Worm (Caenorhabditis elegans): Measurements from ENCODE around the gene twk-32.
A peak's percentile ranks its signal among the peaks of the same experiment; 100 is the strongest.

twk-32 gene

DNA sequence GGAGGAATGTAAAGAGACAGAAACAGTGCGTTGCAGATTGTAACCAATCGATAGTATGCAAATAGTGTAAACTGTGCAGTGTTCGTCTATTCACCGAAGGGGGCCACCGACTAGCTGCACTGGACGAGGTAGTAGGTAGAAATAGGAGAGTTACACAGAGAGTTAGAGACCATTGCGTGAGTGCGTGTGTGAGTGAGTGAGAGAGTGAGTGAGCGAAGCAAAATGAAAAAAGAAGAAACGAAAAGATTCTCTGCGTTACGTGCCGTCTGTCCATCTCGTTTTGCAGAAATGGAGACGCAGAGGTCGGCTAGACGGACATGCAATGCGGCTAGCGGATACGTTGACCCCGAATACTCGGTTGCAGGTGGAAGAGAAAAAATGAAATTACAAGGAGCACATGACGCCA lies 12.0 kb downstream of the twk-32 start (continued):
- TF ChIP-seq ceh-24 (tag; optimal IDR thresholded peaks at IDR 0.05) (no peak), zip-5 (tag; optimal IDR thresholded peaks at IDR 0.05) (no peak), elt-2 (tag; optimal IDR thresholded peaks at IDR 0.05) (peak; percentile 18), ceh-30 (tag; optimal IDR thresholded peaks at IDR 0.05) (peak; percentile 9), ceh-34 (tag; optimal IDR thresholded peaks at IDR 0.05) (peak; percentile 81), madf-2 (tag; optimal IDR thresholded peaks at IDR 0.05) (no peak), hlh-30 (tag; optimal IDR thresholded peaks at IDR 0.05; ENCODE audit: insufficient read depth) (peak; percentile 59), ceh-18 (tag; optimal IDR thresholded peaks at IDR 0.05) (peak; percentile 72), ceh-31 (tag; optimal IDR thresholded peaks at IDR 0.05) (peak; percentile 77), ceh-2 (tag; optimal IDR thresholded peaks at IDR 0.05) (peak; percentile 42), ceh-14 (tag; optimal IDR thresholded peaks at IDR 0.05) (peak; percentile 6), pros-1 (tag; optimal IDR thresholded peaks at IDR 0.05) (peak; percentile 49), pax-1 (tag; optimal IDR thresholded peaks at IDR 0.05) (peak; percentile 12), hlh-8 (tag; optimal IDR thresholded peaks at IDR 0.05) (peak; percentile 44), C38D4.7 (GFP tag; optimal IDR thresholded peaks at IDR 0.05) (no peak)

DNA sequence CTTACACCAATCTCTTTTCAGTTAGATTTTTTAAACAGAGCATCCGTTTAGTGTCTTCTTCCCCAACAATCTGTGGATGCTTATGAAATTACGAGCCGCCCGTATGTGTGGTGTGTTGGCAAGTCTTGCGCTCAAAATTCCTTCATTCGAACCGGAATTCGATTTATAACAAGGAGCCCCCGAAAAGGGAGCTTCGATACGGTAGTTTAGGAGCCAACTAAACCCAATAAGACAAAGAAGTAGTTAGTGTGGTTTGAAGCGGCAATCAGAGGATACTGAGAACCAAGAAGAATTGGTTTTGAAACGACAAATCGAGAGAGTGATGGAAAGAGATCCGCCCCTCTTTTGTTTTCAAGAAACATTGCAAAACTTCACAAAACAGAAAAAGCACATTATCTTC lies 15.9 kb downstream of the twk-32 start:
- TF ChIP-seq unc-42 (tag; optimal IDR thresholded peaks at IDR 0.05) (peak; percentile 68), ceh-30 (tag; optimal IDR thresholded peaks at IDR 0.05) (no peak), pat-9 (tag; optimal IDR thresholded peaks at IDR 0.05) (no peak), sox-4 (tag; optimal IDR thresholded peaks at IDR 0.05) (no peak), dve-1 (tag; optimal IDR thresholded peaks at IDR 0.05) (no peak), T23F11.4 (GFP tag; optimal IDR thresholded peaks at IDR 0.05) (no peak)

DNA sequence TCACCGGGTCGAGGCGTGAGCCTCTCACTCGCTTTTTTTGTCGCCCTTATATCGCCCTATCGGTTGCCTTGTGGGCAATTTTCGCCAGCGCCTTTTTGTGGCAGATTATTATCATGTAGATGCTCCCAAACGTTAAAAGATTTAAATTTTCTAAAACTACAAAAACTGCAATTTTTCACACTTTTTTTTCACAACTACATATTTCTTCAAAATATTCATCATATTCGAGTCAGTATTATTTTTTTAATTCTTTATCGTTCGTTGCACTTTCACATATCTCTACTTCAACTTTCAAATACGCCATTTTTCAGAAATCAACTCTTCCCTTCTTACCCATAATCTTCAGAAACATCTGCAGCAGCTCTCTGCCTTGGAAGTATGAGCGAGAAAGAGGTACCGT lies 16.5 kb downstream of the twk-32 start, which contains the start of gene ceh-24:
ceh-24 (plus strand) TSS at position 301 of the 400 bp plus-strand sequence.
- TF ChIP-seq ceh-19 (GFP tag; optimal IDR thresholded peaks at IDR 0.05) (no peak), lin-11 (tag; optimal IDR thresholded peaks at IDR 0.05) (no peak), elt-4 (tag; optimal IDR thresholded peaks at IDR 0.05) (no peak), hlh-8 (tag; optimal IDR thresholded peaks at IDR 0.05) (no peak), sdc-2 (tag; optimal IDR thresholded peaks at IDR 0.05) (no peak), syd-9 (tag; optimal IDR thresholded peaks at IDR 0.05) (no peak), nfya-1 (tag; optimal IDR thresholded peaks at IDR 0.05) (no peak), C38D4.7 (GFP tag; optimal IDR thresholded peaks at IDR 0.05) (no peak), unc-55 (GFP tag; optimal IDR thresholded peaks at IDR 0.05) (no peak), ref-2 (tag; optimal IDR thresholded peaks at IDR 0.05) (no peak), che-1 (tag; optimal IDR thresholded peaks at IDR 0.05) (no peak), rnt-1 (tag; optimal IDR thresholded peaks at IDR 0.05) (no peak), gmeb-2 (tag; optimal IDR thresholded peaks at IDR 0.05) (no peak), eyg-1 (tag; optimal IDR thresholded peaks at IDR 0.05) (no peak), tbx-7 (tag; optimal IDR thresholded peaks at IDR 0.05) (no peak), ceh-48 (tag; optimal IDR thresholded peaks at IDR 0.05) (no peak), ttx-3 (tag; optimal IDR thresholded peaks at IDR 0.05) (no peak), madf-2 (tag; optimal IDR thresholded peaks at IDR 0.05) (no peak), unc-86 (tag; optimal IDR thresholded peaks at IDR 0.05) (no peak), ceh-24 (tag; optimal IDR thresholded peaks at IDR 0.05) (no peak)

DNA sequence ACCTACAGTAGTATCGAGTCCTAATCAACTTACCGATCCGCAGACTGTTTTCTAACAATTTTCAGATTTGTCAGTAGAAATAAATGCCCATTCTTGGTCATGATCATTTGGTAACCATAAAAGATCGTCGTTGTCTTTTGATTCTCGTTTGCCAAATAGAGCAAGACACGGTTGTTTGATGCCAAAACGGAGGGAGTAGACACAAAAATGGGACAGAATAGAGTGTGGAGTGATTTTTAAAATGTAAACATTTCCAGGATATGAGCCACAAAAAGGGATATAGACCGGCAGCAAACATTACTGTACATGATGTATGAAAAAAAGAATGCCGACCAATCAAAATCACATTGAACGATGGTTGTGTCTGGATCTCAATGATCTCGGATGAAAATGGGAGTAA lies 20.4 kb downstream of the twk-32 start, which contains the start of gene F55B12.2:
F55B12.2 (minus strand) TSS at position 101 of the 400 bp plus-strand sequence.
- TF ChIP-seq ceh-18 (tag; optimal IDR thresholded peaks at IDR 0.05) (no peak), elt-2 (tag; optimal IDR thresholded peaks at IDR 0.05) (no peak), pax-1 (tag; optimal IDR thresholded peaks at IDR 0.05) (no peak), C38D4.7 (GFP tag; optimal IDR thresholded peaks at IDR 0.05) (no peak), npax-4 (tag; optimal IDR thresholded peaks at IDR 0.05) (no peak), dve-1 (tag; optimal IDR thresholded peaks at IDR 0.05) (no peak), tbx-2 (tag; optimal IDR thresholded peaks at IDR 0.05) (no peak), lin-11 (tag; optimal IDR thresholded peaks at IDR 0.05) (no peak), gmeb-2 (tag; optimal IDR thresholded peaks at IDR 0.05) (no peak), ets-4 (tag; optimal IDR thresholded peaks at IDR 0.05) (no peak), unc-3 (GFP tag; conservative IDR thresholded peaks at IDR 0.05) (no peak), unc-3 (tag; optimal IDR thresholded peaks at IDR 0.05) (no peak), fkh-10 (GFP tag; optimal IDR thresholded peaks at IDR 0.05) (no peak), ceh-6 (GFP tag; optimal IDR thresholded peaks at IDR 0.05) (no peak), ceh-34 (tag; optimal IDR thresholded peaks at IDR 0.05) (no peak), tbx-7 (tag; optimal IDR thresholded peaks at IDR 0.05) (no peak)

Measured in whole organism, late embryonic.